Fruit fly (Drosophila melanogaster) whole organism, wandering third instar larva: ENCODE data around the gene CG10657.

Experiments used
- Abd-B ChIP-seq: fragments of >200 bp; optimal IDR thresholded peaks from 2 replicates; lab custom pipeline; 2017; ENCODE audit warnings: missing biosample characterization, missing genetic modification characterization
- lola ChIP-seq: fragments of >200 bp; optimal IDR thresholded peaks from 2 replicates; lab custom pipeline; 2017; ENCODE audit warnings: missing biosample characterization, missing genetic modification characterization
- sage ChIP-seq: fragments of 200-800 bp; sonication (Bioruptor generic); optimal IDR thresholded peaks from 2 replicates; lab custom pipeline; 2016; ENCODE audit warnings: missing biosample characterization, mild to moderate bottlenecking, missing genetic modification characterization
- usp ChIP-seq: fragments of >200 bp; optimal IDR thresholded peaks from 2 replicates; lab custom pipeline; 2017; ENCODE audit warnings: missing biosample characterization, missing genetic modification characterization

dm6 chr3L:12519315-12519714 is 22.3 kb upstream of the CG10657 start:
- TF ChIP-seq usp (GFP tag; lab: Kevin White, UChicago) (no peak), lola (GFP tag; lab: Kevin White, UChicago) (no peak), Abd-B (no peak), sage (GFP tag; lab: Kevin White, UChicago) (no peak)
